Worm (Caenorhabditis elegans): ENCODE data around the gene nspe-3.

Gene nspe-3

DNA sequence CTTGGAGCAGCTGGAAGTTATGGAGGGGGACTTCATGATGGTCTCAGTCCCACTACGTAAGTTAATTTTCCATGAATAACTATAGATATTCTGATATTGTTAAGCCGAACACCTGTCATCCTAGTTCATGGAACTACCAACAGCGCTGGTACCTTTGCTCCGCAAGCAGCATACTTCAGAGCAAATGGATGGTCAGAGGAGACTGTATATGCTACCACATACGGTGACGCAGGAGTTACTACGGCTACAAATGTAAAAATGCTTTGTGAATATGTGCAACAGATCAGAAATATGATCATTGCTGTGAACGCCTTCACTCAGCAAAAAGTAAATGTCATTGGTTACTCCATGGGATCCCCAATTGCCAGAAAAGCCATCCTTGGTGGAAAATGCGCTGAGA is 11.6 kb upstream of the nspe-3 start:
- TF ChIP-seq rnt-1 (tag; optimal IDR thresholded peaks at IDR 0.05) (no peak), lin-11 (tag; optimal IDR thresholded peaks at IDR 0.05) (no peak), ceh-31 (tag; optimal IDR thresholded peaks at IDR 0.05) (no peak), ahr-1 (tag; optimal IDR thresholded peaks at IDR 0.05) (no peak), fax-1 (tag; optimal IDR thresholded peaks at IDR 0.05) (no peak), ceh-22 (tag; optimal IDR thresholded peaks at IDR 0.05) (no peak), ceh-45 (GFP tag; IDR thresholded peaks at IDR 0.05) (no peak), tbx-7 (tag; optimal IDR thresholded peaks at IDR 0.05) (no peak), zip-5 (tag; optimal IDR thresholded peaks at IDR 0.05) (no peak), pros-1 (tag; optimal IDR thresholded peaks at IDR 0.05) (no peak), ceh-14 (tag; optimal IDR thresholded peaks at IDR 0.05) (no peak), ets-4 (tag; optimal IDR thresholded peaks at IDR 0.05) (no peak), pax-1 (tag; optimal IDR thresholded peaks at IDR 0.05) (no peak)

DNA sequence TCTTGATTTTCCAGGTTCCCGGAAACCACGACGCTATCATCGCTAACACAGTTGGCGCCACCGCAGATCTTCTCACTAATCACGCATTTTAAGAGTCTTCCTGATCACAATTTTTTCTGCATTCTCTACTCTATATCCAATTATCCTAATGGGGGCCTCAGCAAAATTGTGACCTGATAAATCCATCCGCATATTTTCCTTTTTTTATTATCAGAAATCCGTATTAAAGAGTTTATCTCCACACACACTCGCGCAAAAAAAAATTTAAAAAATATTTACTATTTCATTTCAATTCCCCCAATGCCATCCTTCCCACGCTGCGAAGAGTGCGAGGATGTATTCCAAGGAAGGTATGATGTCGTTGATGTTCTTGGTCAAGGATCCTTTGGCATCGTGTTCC is 10.8 kb upstream of the nspe-3 start, which contains the start of gene Y38E10A.8:
TSS of gene Y38E10A.8 (plus strand) at position 301 of the 400 bp plus-strand sequence.
- no peak for TF ChIP-seq K09A11.1 (tag; optimal IDR thresholded peaks at IDR 0.05; ENCODE audit: insufficient read depth)
- TF ChIP-seq ama-1 (optimal IDR thresholded peaks at IDR 0.05): no peak

DNA sequence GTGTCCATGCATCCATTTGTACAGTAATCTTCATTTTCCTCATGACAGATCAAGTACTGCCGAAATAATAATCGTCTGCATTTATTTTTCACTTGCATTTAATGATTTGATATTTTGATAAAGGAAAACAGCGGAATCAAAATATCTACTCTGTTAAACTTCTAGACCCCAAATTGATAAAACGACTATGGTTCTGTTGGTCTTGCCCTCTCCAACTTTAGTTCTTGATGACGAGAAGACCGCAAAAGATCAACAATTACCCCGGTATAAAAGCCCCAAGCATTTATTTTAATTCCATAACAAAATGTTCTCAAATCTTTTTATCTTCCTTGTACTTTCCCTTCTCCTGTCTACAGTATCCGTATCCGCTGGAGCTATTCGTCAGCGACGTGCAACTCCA is 9.0 kb upstream of the nspe-3 start, which contains the start of gene Y38E10A.9:
TSS of gene Y38E10A.9 (plus strand) at position 301 of the 400 bp plus-strand sequence.
- TF ChIP-seq ceh-18 (tag; optimal IDR thresholded peaks at IDR 0.05): no peak
- no peak for TF ChIP-seq nfya-1 (tag; optimal IDR thresholded peaks at IDR 0.05)
- no peak for TF ChIP-seq odd-2 (tag; optimal IDR thresholded peaks at IDR 0.05)
- TF ChIP-seq ceh-31 (tag; optimal IDR thresholded peaks at IDR 0.05): no peak
- TF ChIP-seq F13H6.1 (tag; optimal IDR thresholded peaks at IDR 0.05): no peak
- no peak for TF ChIP-seq sdc-2 (tag; optimal IDR thresholded peaks at IDR 0.05)
- TF ChIP-seq syd-9 (tag; optimal IDR thresholded peaks at IDR 0.05): no peak
- TF ChIP-seq ceh-9 (tag; optimal IDR thresholded peaks at IDR 0.05): no peak
- TF ChIP-seq ceh-14 (tag; optimal IDR thresholded peaks at IDR 0.05): no peak

DNA sequence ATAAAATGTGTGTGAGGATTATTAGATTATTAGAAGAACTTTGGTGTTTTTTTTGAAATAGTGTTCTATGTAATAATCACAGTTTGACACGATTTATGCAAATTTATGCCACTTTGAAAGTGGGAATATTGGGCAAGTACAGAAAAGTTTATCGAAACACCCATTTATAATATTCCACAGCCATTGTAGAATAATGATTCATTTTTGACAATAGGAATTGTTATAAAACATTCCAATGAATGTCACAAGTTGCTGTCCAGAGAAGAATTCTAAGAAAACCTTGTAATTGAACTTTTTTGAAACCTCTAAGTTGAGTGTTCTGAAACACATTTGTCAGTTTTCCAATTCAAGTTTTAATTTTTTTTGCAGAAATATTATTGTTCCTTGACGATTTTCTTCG is 5.5 kb upstream of the nspe-3 start, which contains the start of gene nspe-4:
TSS of gene nspe-4 (plus strand) at position 301 of the 400 bp plus-strand sequence.
- TF ChIP-seq ceh-24 (tag; optimal IDR thresholded peaks at IDR 0.05) (no peak), pqm-1 (tag; optimal IDR thresholded peaks at IDR 0.05) (no peak), K02D7.2 (tag; optimal IDR thresholded peaks at IDR 0.05) (no peak), unc-86 (tag; optimal IDR thresholded peaks at IDR 0.05) (no peak), fkh-6 (tag; optimal IDR thresholded peaks at IDR 0.05) (no peak), hlh-30 (tag; optimal IDR thresholded peaks at IDR 0.05; ENCODE audit: insufficient read depth) (no peak), T23F11.4 (GFP tag; optimal IDR thresholded peaks at IDR 0.05) (no peak), nfya-1 (tag; optimal IDR thresholded peaks at IDR 0.05) (no peak), elt-2 (tag; optimal IDR thresholded peaks at IDR 0.05) (no peak), ttx-3 (tag; optimal IDR thresholded peaks at IDR 0.05) (no peak), dve-1 (tag; optimal IDR thresholded peaks at IDR 0.05) (no peak), ets-4 (tag; optimal IDR thresholded peaks at IDR 0.05) (no peak), tbx-2 (tag; optimal IDR thresholded peaks at IDR 0.05) (no peak), ceh-14 (tag; optimal IDR thresholded peaks at IDR 0.05) (no peak), nhr-232 (tag; optimal IDR thresholded peaks at IDR 0.05) (no peak), fkh-10 (GFP tag; optimal IDR thresholded peaks at IDR 0.05) (no peak), lin-11 (tag; optimal IDR thresholded peaks at IDR 0.05) (no peak), nhr-11 (tag; optimal IDR thresholded peaks at IDR 0.05) (no peak)

DNA sequence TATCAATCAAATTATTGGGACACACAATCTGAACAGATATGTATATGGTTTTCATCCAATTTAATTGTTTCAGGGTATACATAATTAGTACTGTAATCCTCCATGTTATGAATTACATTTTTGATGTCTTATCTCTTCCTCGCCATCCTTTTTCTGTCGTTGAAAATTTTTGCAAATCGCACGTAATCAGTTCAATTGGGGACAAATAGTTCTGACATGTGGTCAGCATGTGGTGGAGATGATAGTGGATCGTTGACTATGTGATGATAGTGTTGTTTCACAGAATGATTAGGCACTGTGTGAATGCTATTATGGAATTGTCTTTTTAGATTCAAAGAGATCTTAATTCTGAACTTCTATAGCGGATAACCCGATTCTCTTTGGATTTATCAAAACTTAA is 2.3 kb upstream of the nspe-3 start:
- TF ChIP-seq dve-1 (tag; optimal IDR thresholded peaks at IDR 0.05) (no peak), ahr-1 (tag; optimal IDR thresholded peaks at IDR 0.05) (no peak), ceh-2 (tag; optimal IDR thresholded peaks at IDR 0.05) (no peak), zip-5 (tag; optimal IDR thresholded peaks at IDR 0.05) (no peak), hlh-6 (tag; optimal IDR thresholded peaks at IDR 0.05) (no peak), ceh-22 (tag; optimal IDR thresholded peaks at IDR 0.05) (no peak)
